Fruit fly (Drosophila melanogaster) whole organism, wandering third instar larva: ENCODE results near the gene CG7443.

Source experiments
- Abd-B ChIP-seq: fragments of >200 bp; optimal IDR thresholded peaks from 2 replicates; lab custom pipeline; 2017; ENCODE audit warnings: missing biosample characterization, missing genetic modification characterization
- CG32264 ChIP-seq: fragments of 200-800 bp; sonication (Bioruptor generic); optimal IDR thresholded peaks from 2 replicates; lab custom pipeline; 2016; ENCODE audit warnings: missing biosample characterization, missing genetic modification characterization
- CG9705 ChIP-seq: fragments of 200-800 bp; sonication (Bioruptor generic); optimal IDR thresholded peaks from 2 replicates; lab custom pipeline; 2018; ENCODE audit warnings: missing biosample characterization, mild to moderate bottlenecking, missing genetic modification characterization
- CrebA ChIP-seq: fragments of 200-800 bp; sonication (Bioruptor generic); optimal IDR thresholded peaks from 2 replicates; lab custom pipeline; 2016; ENCODE audit warnings: missing biosample characterization, mild to moderate bottlenecking, missing genetic modification characterization, borderline replicate concordance
- Dfd ChIP-seq: fragments of >200 bp; optimal IDR thresholded peaks from 2 replicates; lab custom pipeline; 2017; ENCODE audit warnings: missing biosample characterization, missing genetic modification characterization
- Dif ChIP-seq: fragments of 200-275, 200-300 bp; sonication (Bioruptor generic); optimal IDR thresholded peaks from 2 replicates; lab custom pipeline; 2018; ENCODE audit warnings: missing biosample characterization, missing genetic modification characterization; ENCODE audit not compliant: partially characterized antibody
- GATAd ChIP-seq: sonication (Bioruptor generic); optimal IDR thresholded peaks from 2 replicates; lab custom pipeline; 2016; ENCODE audit warnings: missing biosample characterization, missing genetic modification characterization
- HLH106 ChIP-seq: fragments of 200-800 bp; optimal IDR thresholded peaks from 3 replicates; lab custom pipeline; 2019; ENCODE audit warnings: missing biosample characterization, mild to moderate bottlenecking, missing genetic modification characterization, moderate library complexity
- Hnf4 ChIP-seq: fragments of 200-800 bp; sonication (Bioruptor generic); optimal IDR thresholded peaks from 2 replicates; lab custom pipeline; 2016; ENCODE audit warnings: missing biosample characterization, mild to moderate bottlenecking, missing genetic modification characterization
- Hr78 ChIP-seq: fragments of >200 bp; optimal IDR thresholded peaks from 2 replicates; lab custom pipeline; 2017; ENCODE audit warnings: missing biosample characterization, missing genetic modification characterization
- Mio ChIP-seq: sonication (Bioruptor generic); optimal IDR thresholded peaks from 2 replicates; lab custom pipeline; 2016; ENCODE audit warnings: missing biosample characterization, missing genetic modification characterization
- N ChIP-seq: fragments of >200 bp; optimal IDR thresholded peaks from 2 replicates; lab custom pipeline; 2018; ENCODE audit warnings: missing biosample characterization, missing external identifiers, missing genetic modification characterization
- OdsH ChIP-seq: fragments of 200-800 bp; sonication (Bioruptor generic); optimal IDR thresholded peaks from 2 replicates; lab custom pipeline; 2016; ENCODE audit warnings: missing biosample characterization, mild to moderate bottlenecking, missing genetic modification characterization
- Rel ChIP-seq, 2 experiments: fragments of 200-800 bp; sonication (Bioruptor generic) in 1 of 2; optimal IDR thresholded peaks; 2 replicates in 1 of 2; 3 replicates in 1 of 2; lab custom pipeline; 2016 to 2019; ENCODE audit warnings: mild to moderate bottlenecking in 2 of 2, missing biosample characterization in 2 of 2, missing genetic modification characterization in 2 of 2, moderate library complexity in 1 of 2
- Sp1 ChIP-seq: fragments of 200-800 bp; sonication (Bioruptor generic); optimal IDR thresholded peaks from 3 replicates; lab custom pipeline; 2019; ENCODE audit warnings: missing biosample characterization, mild to moderate bottlenecking, missing genetic modification characterization, moderate library complexity
- Vsx2 ChIP-seq: fragments of 200-300, 225-300 bp; sonication (Bioruptor generic); optimal IDR thresholded peaks from 2 replicates; lab custom pipeline; 2018; ENCODE audit warnings: missing biosample characterization, missing genetic modification characterization; ENCODE audit not compliant: partially characterized antibody
- br ChIP-seq: fragments of 200-800 bp; sonication (Bioruptor generic); optimal IDR thresholded peaks from 2 replicates; lab custom pipeline; 2016; ENCODE audit warnings: missing biosample characterization, missing genetic modification characterization
- brk ChIP-seq: fragments of 200-800 bp; sonication (Bioruptor generic); optimal IDR thresholded peaks from 2 replicates; lab custom pipeline; 2016; ENCODE audit warnings: missing biosample characterization, mild to moderate bottlenecking, missing genetic modification characterization
- dl ChIP-seq, 2 experiments: fragments of 175-275, 200-275 bp in 1 of 2; fragments of 200-275 bp in 1 of 2; sonication (Bioruptor generic); optimal IDR thresholded peaks; lab custom pipeline; 2018; ENCODE audit warnings: mild to moderate bottlenecking in 2 of 2, missing biosample characterization in 2 of 2, missing genetic modification characterization in 2 of 2, moderate library complexity in 2 of 2; ENCODE audit not compliant: partially characterized antibody in 2 of 2, insufficient read depth in 1 of 2
- dmrt93B ChIP-seq: fragments of 200-800 bp; sonication (Bioruptor generic); optimal IDR thresholded peaks from 2 replicates; lab custom pipeline; 2018; ENCODE audit warnings: missing biosample characterization, mild to moderate bottlenecking, missing genetic modification characterization
- dsf ChIP-seq: sonication (Bioruptor generic); optimal IDR thresholded peaks from 2 replicates; lab custom pipeline; 2016; ENCODE audit warnings: missing biosample characterization, missing genetic modification characterization, borderline replicate concordance
- ey ChIP-seq: fragments of 200-800 bp; sonication (Bioruptor generic); optimal IDR thresholded peaks from 2 replicates; lab custom pipeline; 2016; ENCODE audit warnings: missing biosample characterization, missing genetic modification characterization
- foxo ChIP-seq, 2 experiments: fragments of 200-800 bp; sonication (Bioruptor generic); optimal IDR thresholded peaks; 2 replicates in 1 of 2; 3 replicates in 1 of 2; lab custom pipeline; 2016 to 2017; ENCODE audit warnings: missing biosample characterization in 2 of 2, missing genetic modification characterization in 2 of 2
- fru ChIP-seq: fragments of 200-800 bp; sonication (Bioruptor generic); optimal IDR thresholded peaks from 3 replicates; lab custom pipeline; 2016; ENCODE audit warnings: missing biosample characterization, mild to moderate bottlenecking, missing genetic modification characterization
- jim ChIP-seq: fragments of 175-275, 200-325 bp; sonication (Bioruptor generic); optimal IDR thresholded peaks from 2 replicates; lab custom pipeline; 2016; ENCODE audit warnings: missing biosample characterization, mild to moderate bottlenecking, missing genetic modification characterization
- pan ChIP-seq: fragments of >200 bp; optimal IDR thresholded peaks from 2 replicates; lab custom pipeline; 2017
- psq ChIP-seq: fragments of 200-800 bp; sonication (Bioruptor generic); optimal IDR thresholded peaks from 3 replicates; lab custom pipeline; 2017; ENCODE audit warnings: missing biosample characterization, mild to moderate bottlenecking, missing genetic modification characterization, moderate library complexity
- sage ChIP-seq: fragments of 200-800 bp; sonication (Bioruptor generic); optimal IDR thresholded peaks from 2 replicates; lab custom pipeline; 2016; ENCODE audit warnings: missing biosample characterization, mild to moderate bottlenecking, missing genetic modification characterization
- sv ChIP-seq: fragments of 200-800 bp; sonication (Bioruptor generic); optimal IDR thresholded peaks from 3 replicates; lab custom pipeline; 2016; ENCODE audit warnings: missing biosample characterization, missing genetic modification characterization
- tai ChIP-seq: sonication (Bioruptor generic); optimal IDR thresholded peaks from 2 replicates; lab custom pipeline; 2016; ENCODE audit warnings: missing biosample characterization, missing genetic modification characterization
- usp ChIP-seq: fragments of >200 bp; optimal IDR thresholded peaks from 2 replicates; lab custom pipeline; 2017; ENCODE audit warnings: missing biosample characterization, missing genetic modification characterization
- woc ChIP-seq: sonication (Bioruptor generic); optimal IDR thresholded peaks from 2 replicates; lab custom pipeline; 2016; ENCODE audit warnings: missing biosample characterization, mild to moderate bottlenecking, missing genetic modification characterization

Gene CG7443

DNA sequence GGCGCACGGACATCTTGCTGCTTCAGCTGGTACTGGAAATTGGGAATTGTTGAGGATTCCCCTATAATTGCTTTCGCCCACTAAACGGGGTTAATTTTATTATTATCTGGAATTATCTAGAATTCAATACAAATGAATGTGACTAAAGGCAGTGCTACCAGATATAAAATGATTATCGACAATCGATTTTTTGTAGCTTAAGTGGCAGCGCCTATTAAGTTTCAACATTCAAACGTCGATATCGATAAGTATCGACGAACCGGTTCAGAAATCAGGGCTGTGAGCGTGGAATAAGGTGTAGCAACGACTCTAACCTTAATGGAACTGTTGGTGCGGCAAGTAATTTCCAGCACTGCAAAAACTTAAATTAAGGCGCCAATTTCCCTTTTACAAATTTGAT is 19.0 kb upstream of the CG7443 start, which contains the start of gene Sgt1 (continued):
- TF ChIP-seq br (GFP tag; lab: Kevin White, UChicago) (no peak), Dif (GFP tag; lab: Kevin White, UChicago) (no peak), psq (GFP tag; lab: Kevin White, UChicago) (no peak)

DNA sequence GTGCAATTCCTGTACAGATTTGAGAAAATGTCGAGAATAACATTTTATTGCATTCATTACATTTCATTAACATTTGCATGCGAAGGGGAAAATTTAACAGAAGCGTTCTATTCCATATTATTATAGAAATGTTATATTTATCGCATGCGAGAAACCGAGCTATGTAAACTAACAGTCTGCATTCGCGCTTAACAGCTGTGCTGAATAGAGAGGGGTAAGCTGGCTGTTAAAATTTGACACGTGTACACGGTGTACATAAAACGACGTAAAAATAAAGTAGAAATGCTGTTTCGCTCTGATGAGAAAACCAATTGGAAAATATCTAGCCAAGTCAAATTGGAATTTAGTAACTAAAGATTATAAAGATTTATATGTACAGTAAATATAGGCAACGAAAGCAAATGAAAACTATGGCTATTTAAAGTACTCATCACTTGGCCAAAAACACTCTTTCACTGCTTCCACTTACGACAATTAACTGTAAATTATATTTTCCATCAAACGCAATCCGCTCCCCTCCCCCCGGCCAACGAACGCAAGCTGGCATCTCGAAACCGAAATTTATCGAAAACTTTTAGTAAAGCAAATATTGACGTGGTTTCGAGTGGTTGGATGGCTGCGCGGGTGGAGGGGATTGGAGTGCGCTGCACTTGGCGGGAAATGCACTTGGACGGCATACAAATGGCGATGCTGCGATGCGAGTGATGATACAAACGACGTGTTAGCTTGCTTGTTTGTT is 17.8 kb upstream of the CG7443 start:
- TF ChIP-seq sage (GFP tag; lab: Kevin White, UChicago) (peak; percentile 82), brk (GFP tag; lab: Kevin White, UChicago) (no peak), Sp1 (no peak), woc (GFP tag; lab: Kevin White, UChicago) (no peak), foxo (GFP tag; optimal IDR thresholded peaks at IDR 0.05; lab: Kevin White, UChicago) (peak in 1 of 2 experiments; percentile 20), tai (GFP tag; lab: Kevin White, UChicago) (no peak), br (GFP tag; lab: Kevin White, UChicago) (no peak)
- TF ChIP-seq, all 38 proteins: peak for 2

DNA sequence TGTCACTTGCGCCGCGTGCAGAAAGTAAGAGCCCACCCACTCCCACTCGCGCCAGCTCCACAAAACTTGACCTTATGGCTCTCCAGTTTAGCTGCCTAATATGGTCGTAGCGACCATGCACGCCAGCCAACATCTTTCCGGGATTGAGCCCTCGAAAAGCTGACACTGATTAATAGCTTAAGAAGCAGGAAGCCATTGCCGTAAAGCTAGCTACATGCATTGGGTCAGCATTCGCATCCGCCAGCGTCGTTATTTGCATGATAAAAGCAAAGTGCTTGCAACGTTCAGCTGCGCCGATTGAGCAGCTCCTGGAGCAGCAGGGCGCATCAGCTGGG is 17.2 kb upstream of the CG7443 start:
- TF ChIP-seq HLH106 (tag; lab: Kevin White, UChicago) (no peak), GATAd (GFP tag; lab: Kevin White, UChicago) (no peak), psq (GFP tag; lab: Kevin White, UChicago) (no peak), Hr78 (GFP tag; lab: Kevin White, UChicago) (no peak), br (GFP tag; lab: Kevin White, UChicago) (no peak), Sp1 (no peak), CG32264 (no peak)
- TF ChIP-seq, all 38 proteins: peak for 0

DNA sequence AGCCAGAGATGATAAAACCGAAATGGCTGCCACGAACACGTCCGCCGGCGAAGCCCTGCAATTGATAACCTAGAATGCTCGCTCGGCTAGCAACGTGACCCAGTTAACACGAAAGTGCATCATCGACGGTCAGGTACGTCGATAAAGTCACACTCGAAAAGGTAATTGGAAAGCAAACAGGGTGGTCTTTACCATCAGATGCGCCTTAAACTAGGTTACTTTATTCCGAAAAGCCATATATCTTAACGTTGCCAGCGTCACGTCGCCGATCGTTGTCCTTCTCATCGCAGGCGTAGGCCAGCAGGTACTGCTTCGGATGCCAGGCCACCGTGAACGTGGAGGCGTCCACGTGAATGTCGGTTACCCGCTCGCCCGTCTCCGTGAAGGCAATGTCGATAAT is 16.8 kb upstream of the CG7443 start:
- TF ChIP-seq dl (GFP tag; optimal IDR thresholded peaks at IDR 0.05; lab: Kevin White, UChicago; ENCODE audit: insufficient read depth in 1 of 2, partially characterized antibody in 2 of 2): no peak
- no peak for TF ChIP-seq brk (GFP tag; lab: Kevin White, UChicago)
- no peak for TF ChIP-seq jim (GFP tag; lab: Kevin White, UChicago)
- no peak for TF ChIP-seq sv (GFP tag; lab: Kevin White, UChicago)
- TF ChIP-seq ey (GFP tag; lab: Kevin White, UChicago): no peak
- TF ChIP-seq Vsx2 (GFP tag; lab: Kevin White, UChicago): no peak
- no peak for TF ChIP-seq CG32264
- TF ChIP-seq Sp1: no peak
- TF ChIP-seq OdsH (GFP tag; lab: Kevin White, UChicago): no peak
- TF ChIP-seq fru (GFP tag; lab: Kevin White, UChicago): no peak
- TF ChIP-seq Rel (GFP tag; optimal IDR thresholded peaks at IDR 0.05; lab: Kevin White, UChicago): no peak
- TF ChIP-seq Rel (tag; optimal IDR thresholded peaks at IDR 0.05; lab: Kevin White, UChicago): no peak
- no peak for TF ChIP-seq Hnf4

DNA sequence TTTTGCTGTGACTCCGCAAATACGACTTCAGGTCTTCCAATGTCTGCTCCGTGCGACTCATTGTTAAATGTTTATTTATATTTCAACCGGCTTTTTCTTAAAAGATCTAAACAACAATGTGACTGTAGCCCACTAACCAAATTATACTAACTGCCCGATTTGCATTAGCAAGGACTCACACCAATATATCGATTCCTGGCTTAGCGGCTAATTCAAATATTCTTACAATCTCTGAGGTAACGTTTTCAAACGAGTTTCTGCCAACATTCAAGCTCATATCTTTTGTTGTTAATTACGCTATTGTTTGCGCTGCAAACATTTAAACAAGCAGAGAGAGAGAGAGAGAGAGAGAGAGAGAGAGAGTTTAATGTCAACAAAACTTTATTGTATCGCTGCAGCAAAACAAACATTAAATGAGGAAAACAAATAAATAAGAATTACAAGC is 15.6 kb upstream of the CG7443 start, which contains the start of gene tex:
Gene tex (minus strand): TSS at position 131 of the 445 bp plus-strand sequence.
- no peak for TF ChIP-seq OdsH (GFP tag; lab: Kevin White, UChicago)
- TF ChIP-seq CG9705: no peak
- TF ChIP-seq tai (GFP tag; lab: Kevin White, UChicago): no peak
- no peak for TF ChIP-seq Mio
- TF ChIP-seq dl (GFP tag; optimal IDR thresholded peaks at IDR 0.05; lab: Kevin White, UChicago; ENCODE audit: insufficient read depth in 1 of 2, partially characterized antibody in 2 of 2): no peak
- TF ChIP-seq pan: no peak

DNA sequence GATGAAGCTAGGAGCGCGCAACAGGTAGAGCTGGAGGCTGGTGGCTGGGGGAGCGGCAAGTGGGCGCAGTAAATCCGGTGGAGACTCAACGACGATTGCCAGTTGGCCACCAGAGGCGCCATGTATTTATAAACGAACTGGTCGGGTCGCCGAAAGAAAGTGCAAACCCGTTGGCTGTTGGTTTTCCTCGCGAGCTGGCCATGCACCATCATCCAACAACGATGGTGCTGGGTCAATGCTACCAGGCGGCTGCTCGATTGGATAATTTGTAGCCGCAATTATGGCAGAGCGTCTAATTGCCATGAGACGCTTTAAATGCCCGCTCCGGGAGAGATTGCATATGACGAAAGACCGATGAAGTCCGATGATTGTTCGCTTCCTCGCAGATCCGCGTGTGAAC is 13.4 kb upstream of the CG7443 start, which contains the start of gene CG11693:
Gene CG11693 (minus strand): TSS at position 101 of the 400 bp plus-strand sequence.
- TF ChIP-seq Mio (no peak), dl (GFP tag; optimal IDR thresholded peaks at IDR 0.05; lab: Kevin White, UChicago; ENCODE audit: insufficient read depth in 1 of 2, partially characterized antibody in 2 of 2) (no peak), Sp1 (no peak), dmrt93B (GFP tag; lab: Kevin White, UChicago) (no peak), Abd-B (no peak), dsf (GFP tag; lab: Kevin White, UChicago) (no peak), GATAd (GFP tag; lab: Kevin White, UChicago) (no peak), CrebA (GFP tag; lab: Kevin White, UChicago) (no peak), Hnf4 (no peak), CG32264 (no peak), N (GFP tag; lab: Kevin White, UChicago) (no peak), pan (no peak), sv (GFP tag; lab: Kevin White, UChicago) (no peak), Dfd (no peak), ey (GFP tag; lab: Kevin White, UChicago) (no peak), psq (GFP tag; lab: Kevin White, UChicago) (no peak), usp (no peak), sage (GFP tag; lab: Kevin White, UChicago) (no peak), Dif (GFP tag; lab: Kevin White, UChicago) (no peak)
